Fruit fly (Drosophila melanogaster): ENCODE measurements around the gene CG9784.
A peak's percentile ranks its signal among the peaks of the same experiment; 100 is the strongest.

CG9784 gene

dm6 chrX:16559514-16560510 is 39.2 kb downstream of the CG9784 start, which contains the start of gene Pp2B-14D (continued):
- TF ChIP-seq ATbp (GFP tag; optimal IDR thresholded peaks at IDR 0.05) (no peak), ERR (GFP tag; optimal IDR thresholded peaks at IDR 0.05) (no peak), D (optimal IDR thresholded peaks at IDR 0.05) (no peak), D (GFP tag; optimal IDR thresholded peaks at IDR 0.05) (no peak), CG14860 (GFP tag; IDR thresholded peaks at IDR 0.05; ENCODE audit: partially characterized antibody) (no peak), Kr (GFP tag; optimal IDR thresholded peaks at IDR 0.05) (no peak), nau (GFP tag; optimal IDR thresholded peaks at IDR 0.05) (peak; percentile 13), CTCF (GFP tag; optimal IDR thresholded peaks at IDR 0.05) (peak; percentile 57), MESR4 (GFP tag; optimal IDR thresholded peaks at IDR 0.05) (peak; percentile 75), CG1603 (tag; optimal IDR thresholded peaks at IDR 0.05) (peak; percentile 46), CG14441 (GFP tag; IDR thresholded peaks at IDR 0.05) (no peak), Aef1 (GFP tag; IDR thresholded peaks at IDR 0.05) (peak; percentile 34; the same call in 1 of the 3 replicates), sens (GFP tag) (peak; percentile 46), vfl (GFP tag; optimal IDR thresholded peaks at IDR 0.05) (no peak), cg (GFP tag; optimal IDR thresholded peaks at IDR 0.05) (peak; percentile 93), bsh (GFP tag; optimal IDR thresholded peaks at IDR 0.05) (peak in 1 of 2 experiments; percentile 27), corto (GFP tag; optimal IDR thresholded peaks at IDR 0.05) (no peak), gce (GFP tag; IDR thresholded peaks at IDR 0.05) (no peak), CG8478 (optimal IDR thresholded peaks at IDR 0.05) (peak; percentile 85), CG6689 (GFP tag; IDR thresholded peaks at IDR 0.05) (peak; percentile 81), CG8924 (tag; optimal IDR thresholded peaks at IDR 0.05) (peak; percentile 20), CG12659 (GFP tag; optimal IDR thresholded peaks at IDR 0.05) (peak; percentile 54), CG31441 (GFP tag; IDR thresholded peaks at IDR 0.05) (0 out of 2 replicates have a peak, but pooled peaks have one; percentile 17), Hand (GFP tag; optimal IDR thresholded peaks at IDR 0.05) (peak; percentile 23), CG15514 (GFP tag; optimal IDR thresholded peaks at IDR 0.05) (peak; percentile 35), CG31388 (GFP tag; optimal IDR thresholded peaks at IDR 0.05) (no peak), Asciz (GFP tag; optimal IDR thresholded peaks at IDR 0.05) (no peak), Med (GFP tag) (peak; percentile 69), Sry-δ (GFP tag; optimal IDR thresholded peaks at IDR 0.05) (peak; percentile 1), NFAT (GFP tag; IDR thresholded peaks at IDR 0.05) (no peak; the same call in 1 of the 2 replicates), yki (optimal IDR thresholded peaks at IDR 0.05) (peak; percentile 98), CoRest (tag; optimal IDR thresholded peaks at IDR 0.05) (peak; percentile 32), pita (GFP tag; optimal IDR thresholded peaks at IDR 0.05) (peak; percentile 52), amos (GFP tag; IDR thresholded peaks at IDR 0.05; ENCODE audit: partially characterized antibody) (peak; percentile 8; the same call in 1 of the 2 replicates), CG12391 (tag; optimal IDR thresholded peaks at IDR 0.05) (no peak), chinmo (GFP tag; IDR thresholded peaks at IDR 0.05; ENCODE audit: partially characterized antibody) (0 out of 4 replicates have a peak, but pooled peaks have one; percentile 64), Xrp1 (GFP tag; IDR thresholded peaks at IDR 0.05) (no peak), Dp (GFP tag; optimal IDR thresholded peaks at IDR 0.05) (peak; percentile 22), CG13624 (GFP tag; optimal IDR thresholded peaks at IDR 0.05) (peak; percentile 1), Opbp (GFP tag; IDR thresholded peaks at IDR 0.05; ENCODE audit: partially characterized antibody) (0 out of 3 replicates have a peak, but pooled peaks have one; percentile 40), YL-1 (GFP tag; optimal IDR thresholded peaks at IDR 0.05) (peak; percentile 74), Trl (optimal IDR thresholded peaks at IDR 0.05) (peak; percentile 98 to 99), Trl (GFP tag; optimal IDR thresholded peaks at IDR 0.05) (no peak), gem (tag; optimal IDR thresholded peaks at IDR 0.05) (peak; percentile 22)
